Fruit fly (Drosophila melanogaster): ENCODE data around the gene mthl6.

dm6 chr3L:7475270-7475669, 10.5 kb upstream of the mthl6 start, which contains the start of gene CG43292:
- TF ChIP-seq dsf (GFP tag; optimal IDR thresholded peaks at IDR 0.05; ENCODE audit: borderline replicate concordance) (no peak), h (GFP tag; optimal IDR thresholded peaks at IDR 0.05) (no peak), pan (optimal IDR thresholded peaks at IDR 0.05) (no peak), Dif (GFP tag; optimal IDR thresholded peaks at IDR 0.05; ENCODE audit: partially characterized antibody) (no peak), br (GFP tag; optimal IDR thresholded peaks at IDR 0.05) (no peak), lola (GFP tag; optimal IDR thresholded peaks at IDR 0.05) (no peak)
